Worm (Caenorhabditis elegans) whole organism, L2 larva: ENCODE measurements around the gene str-238.

Experiments
- ama-1 ChIP-seq: fragments of 150-350 bp; optimal IDR thresholded peaks from 2 replicates; lab custom pipeline; 2018; ENCODE audit warnings: inconsistent platforms
- ceh-82 ChIP-seq: fragments of 150-350 bp; optimal IDR thresholded peaks from 2 replicates; lab custom pipeline; 2014; ENCODE audit warnings: missing biosample characterization, missing genetic modification characterization
- elt-3 ChIP-seq: sonication (generic microtip); optimal IDR thresholded peaks from 2 replicates; lab custom pipeline; 2017; ENCODE audit warnings: missing biosample characterization, missing genetic modification characterization
- lin-13 ChIP-seq: fragments of 150-350 bp; optimal IDR thresholded peaks from 2 replicates; lab custom pipeline; 2014; ENCODE audit warnings: missing biosample characterization, missing genetic modification reagents, missing genetic modification characterization
- nhr-11 ChIP-seq: fragments of 150-350 bp; optimal IDR thresholded peaks from 2 replicates; lab custom pipeline; 2014; ENCODE audit warnings: missing biosample characterization, missing genetic modification characterization
- nhr-12 ChIP-seq: fragments of 150-350 bp; optimal IDR thresholded peaks from 2 replicates; lab custom pipeline; 2014; ENCODE audit warnings: missing biosample characterization, missing genetic modification characterization
- nhr-23 ChIP-seq: fragments of 150-350 bp; optimal IDR thresholded peaks from 2 replicates; lab custom pipeline; 2014; ENCODE audit warnings: missing biosample characterization, missing genetic modification reagents, missing genetic modification characterization
- nhr-77 ChIP-seq: fragments of 150-350 bp; optimal IDR thresholded peaks from 2 replicates; lab custom pipeline; 2014; ENCODE audit warnings: missing biosample characterization, missing genetic modification characterization
- snpc-4 ChIP-seq: fragments of 150-350 bp; optimal IDR thresholded peaks from 2 replicates; lab custom pipeline; 2014; ENCODE audit warnings: missing biosample characterization, missing genetic modification characterization

- TF ChIP-seq snpc-4 (tag; lab: Kevin White, UChicago) (no peak), elt-3 (tag; lab: Kevin White, UChicago) (no peak), lin-13 (GFP tag; lab: Kevin White, UChicago) (no peak), nhr-77 (no peak), ama-1 (lab: Kevin White, UChicago) (no peak), nhr-12 (no peak), nhr-11 (no peak), ceh-82 (tag; lab: Kevin White, UChicago) (no peak), nhr-23 (no peak)
Measured at ce11 chrV:761235-761634, 3.6 kb upstream of the str-238 start, which contains the start of gene C05E4.15.
